Worm (Caenorhabditis elegans): ENCODE results near the gene lron-4.

Gene lron-4

ce11 chrII:8126132-8126531 is 14.2 kb upstream of the lron-4 start (continued):
- TF ChIP-seq cey-2 (tag; optimal IDR thresholded peaks at IDR 0.05; ENCODE audit: borderline replicate concordance, insufficient read depth) = no peak
- TF ChIP-seq nhr-41 (GFP tag; IDR thresholded peaks at IDR 0.05) = no peak
- no peak for TF ChIP-seq duxl-1 (tag; optimal IDR thresholded peaks at IDR 0.05; ENCODE audit: poor library complexity)
- TF ChIP-seq hmg-1.1 (GFP tag; IDR thresholded peaks at IDR 0.05) = peak; percentile 76
- 0 out of 2 replicates have a peak, but pooled peaks have one; percentile 29 for TF ChIP-seq ceh-20 (GFP tag; IDR thresholded peaks at IDR 0.05)
- no peak for TF ChIP-seq madf-5 (GFP tag; IDR thresholded peaks at IDR 0.05)
- no peak for TF ChIP-seq lim-7 (GFP tag; IDR thresholded peaks at IDR 0.05)
- TF ChIP-seq tra-1 (GFP tag; IDR thresholded peaks at IDR 0.05) = no peak
- no peak for TF ChIP-seq ceh-32 (tag; optimal IDR thresholded peaks at IDR 0.05; ENCODE audit: poor library complexity)
- peak; percentile 82 for TF ChIP-seq aha-1 (tag)
- no peak for TF ChIP-seq aly-2 (tag; optimal IDR thresholded peaks at IDR 0.05)
- peak; percentile 59; the same call in 1 of the 2 replicates for TF ChIP-seq dmd-6 (GFP tag; IDR thresholded peaks at IDR 0.05)
- peak; percentile 64 for TF ChIP-seq mep-1 (tag; optimal IDR thresholded peaks at IDR 0.05)
- no peak for TF ChIP-seq ztf-7 (tag; optimal IDR thresholded peaks at IDR 0.05)
- no peak for TF ChIP-seq zfp-3 (GFP tag; conservative IDR thresholded peaks at IDR 0.05)
- TF ChIP-seq Y105C5A.15 (GFP tag; IDR thresholded peaks at IDR 0.05) = no peak
- no peak for TF ChIP-seq mdt-29 (GFP tag; IDR thresholded peaks at IDR 0.05)
- TF ChIP-seq zfp-2 (tag; optimal IDR thresholded peaks at IDR 0.05) = no peak
- no peak for TF ChIP-seq unc-39 (tag; optimal IDR thresholded peaks at IDR 0.05)
- TF ChIP-seq egl-43 (GFP tag; IDR thresholded peaks at IDR 0.05) = peak; percentile 60
- no peak for TF ChIP-seq snpc-4 (tag; optimal IDR thresholded peaks at IDR 0.05)
- TF ChIP-seq ces-1 (GFP tag; optimal IDR thresholded peaks at IDR 0.05) = no peak
- peak; percentile 54 for TF ChIP-seq lin-38 (GFP tag; IDR thresholded peaks at IDR 0.05)
- no peak for TF ChIP-seq nhr-42 (GFP tag; IDR thresholded peaks at IDR 0.05)
- 0 out of 2 replicates have a peak, but pooled peaks have one; percentile 22 for TF ChIP-seq arid-1 (GFP tag; conservative IDR thresholded peaks at IDR 0.05)

- no peak for TF ChIP-seq madf-9 (GFP tag; conservative IDR thresholded peaks at IDR 0.05)
- no peak for TF ChIP-seq dmd-6 (GFP tag; IDR thresholded peaks at IDR 0.05)
- no peak for TF ChIP-seq egl-43 (GFP tag; IDR thresholded peaks at IDR 0.05)
- no peak for TF ChIP-seq zfp-2 (tag; optimal IDR thresholded peaks at IDR 0.05)
- no peak for TF ChIP-seq ztf-11 (tag; optimal IDR thresholded peaks at IDR 0.05)
- no peak for TF ChIP-seq ztf-7 (tag; optimal IDR thresholded peaks at IDR 0.05)
- no peak for TF ChIP-seq dmd-9 (GFP tag; IDR thresholded peaks at IDR 0.05)
- TF ChIP-seq mep-1 (tag; optimal IDR thresholded peaks at IDR 0.05) = no peak
- TF ChIP-seq F49E8.2 (tag; optimal IDR thresholded peaks at IDR 0.05; ENCODE audit: borderline replicate concordance) = no peak
- peak in 1 of 2 experiments; percentile 83 for TF ChIP-seq unc-62 (GFP tag; optimal IDR thresholded peaks at IDR 0.05 in 1 of 2)
- TF ChIP-seq unc-62 (tag; optimal IDR thresholded peaks at IDR 0.05) = no peak
- peak; percentile 73 for TF ChIP-seq aha-1 (tag)
- no peak for TF ChIP-seq spr-1 (tag; optimal IDR thresholded peaks at IDR 0.05)
- no peak for TF ChIP-seq nhr-6 (tag; optimal IDR thresholded peaks at IDR 0.05)
- TF ChIP-seq mdl-1 (tag; optimal IDR thresholded peaks at IDR 0.05) = no peak
- no peak for TF ChIP-seq zip-11 (GFP tag; IDR thresholded peaks at IDR 0.05)
- no peak for TF ChIP-seq duxl-1 (tag; optimal IDR thresholded peaks at IDR 0.05; ENCODE audit: poor library complexity)
These were observed 13.5 kb upstream of the lron-4 start for ce11 chrII:8125439-8125838.

ce11 chrII:8124867-8125266 is 12.9 kb upstream of the lron-4 start, which contains the start of gene ire-1:
Gene ire-1 (minus strand): TSS chrII:8124910.
- peak; percentile 49 for TF ChIP-seq nhr-28 (tag; optimal IDR thresholded peaks at IDR 0.05)
- no peak for TF ChIP-seq daf-16 (GFP tag; optimal IDR thresholded peaks at IDR 0.05)
- TF ChIP-seq daf-16 (tag; optimal IDR thresholded peaks at IDR 0.05) = peak; percentile 57
- peak; percentile 14; the same call in 1 of the 2 replicates for TF ChIP-seq pha-4 (GFP tag; IDR thresholded peaks at IDR 0.05)
- TF ChIP-seq pha-4 (tag; optimal IDR thresholded peaks at IDR 0.05) = peak; percentile 70
- peak; percentile 72 for TF ChIP-seq dve-1 (tag; optimal IDR thresholded peaks at IDR 0.05; ENCODE audit: insufficient read depth)
- peak; percentile 70 for TF ChIP-seq mep-1 (tag; optimal IDR thresholded peaks at IDR 0.05)
- no peak for TF ChIP-seq F10B5.3 (tag; optimal IDR thresholded peaks at IDR 0.05)
- TF ChIP-seq nhr-102 (tag; optimal IDR thresholded peaks at IDR 0.05) = no peak
- TF ChIP-seq Y48G9A.11 (GFP tag; IDR thresholded peaks at IDR 0.05) = no peak
- TF ChIP-seq pqm-1 (tag; optimal IDR thresholded peaks at IDR 0.05) = peak; percentile 23
- TF ChIP-seq nhr-25 (tag; optimal IDR thresholded peaks at IDR 0.05; ENCODE audit: borderline replicate concordance, insufficient read depth) = no peak
- peak; percentile 69 for TF ChIP-seq dpl-1 (GFP tag; optimal IDR thresholded peaks at IDR 0.05)
- TF ChIP-seq rbr-2 (tag; optimal IDR thresholded peaks at IDR 0.05) = peak; percentile 6
- TF ChIP-seq daf-19 (GFP tag; conservative IDR thresholded peaks at IDR 0.05) = 0 out of 2 replicates have a peak, but pooled peaks have one; percentile 17
- TF ChIP-seq dmd-6 (GFP tag; IDR thresholded peaks at IDR 0.05) = peak; percentile 26; the same call in 1 of the 2 replicates
- TF ChIP-seq lsy-2 (tag; optimal IDR thresholded peaks at IDR 0.05) = peak; percentile 90 to 99
